Fruit fly (Drosophila melanogaster): ENCODE results near the gene Ucp4A.

dm6 chrX:17806335-17806734, 38.4 kb upstream of the Ucp4A start:
- TF ChIP-seq psq (optimal IDR thresholded peaks at IDR 0.05) (no peak), usp (GFP tag; optimal IDR thresholded peaks at IDR 0.05) (no peak), Dll (optimal IDR thresholded peaks at IDR 0.05) (no peak), CG8478 (optimal IDR thresholded peaks at IDR 0.05) (no peak), pan (optimal IDR thresholded peaks at IDR 0.05) (no peak)
